Worm (Caenorhabditis elegans) whole organism, early embryonic: ENCODE measurements around the gene C17A2.7.

Source experiments
- B0310.2 ChIP-seq: sonication (generic microtip); optimal IDR thresholded peaks from 2 replicates; lab custom pipeline; 2016; ENCODE audit warnings: mild to moderate bottlenecking, missing genetic modification characterization, missing compliant biosample characterization
- F13C5.2 ChIP-seq: sonication (generic microtip); optimal IDR thresholded peaks from 2 replicates; lab custom pipeline; 2017; ENCODE audit warnings: mild to moderate bottlenecking, missing genetic modification characterization, inconsistent platforms, missing compliant biosample characterization
- ama-1 ChIP-seq: fragments of 150-350 bp; optimal IDR thresholded peaks from 2 replicates; lab custom pipeline; 2014
- ceh-36 ChIP-seq: sonication (generic microtip); optimal IDR thresholded peaks from 2 replicates; lab custom pipeline; 2016; ENCODE audit warnings: missing genetic modification characterization, inconsistent platforms, missing compliant biosample characterization
- ets-7 ChIP-seq: sonication (generic microtip); optimal IDR thresholded peaks from 2 replicates; lab custom pipeline; 2016; ENCODE audit warnings: missing genotype, missing genetic modification characterization, missing compliant biosample characterization
- flt-1 ChIP-seq: fragments of 200-800 bp; sonication (Bioruptor generic); IDR thresholded peaks from 2 replicates; pipeline ENCODE4 v1.3.6; 2022; ENCODE audit warnings: missing genetic modification characterization, missing compliant biosample characterization
- hmbx-1 ChIP-seq: sonication (generic microtip); optimal IDR thresholded peaks from 2 replicates; lab custom pipeline; 2016; ENCODE audit warnings: mild to moderate bottlenecking, missing genetic modification characterization, missing compliant biosample characterization
- hnd-1 ChIP-seq: sonication (generic microtip); optimal IDR thresholded peaks from 2 replicates; lab custom pipeline; 2016; ENCODE audit warnings: missing genetic modification characterization, missing compliant biosample characterization
- tbx-37 ChIP-seq: fragments of 200-800 bp; sonication (Bioruptor generic); conservative IDR thresholded peaks from 2 replicates; pipeline ENCODE4 v1.3.6; 2022; ENCODE audit warnings: missing genetic modification reagents, missing genetic modification characterization, missing compliant biosample characterization

DNA sequence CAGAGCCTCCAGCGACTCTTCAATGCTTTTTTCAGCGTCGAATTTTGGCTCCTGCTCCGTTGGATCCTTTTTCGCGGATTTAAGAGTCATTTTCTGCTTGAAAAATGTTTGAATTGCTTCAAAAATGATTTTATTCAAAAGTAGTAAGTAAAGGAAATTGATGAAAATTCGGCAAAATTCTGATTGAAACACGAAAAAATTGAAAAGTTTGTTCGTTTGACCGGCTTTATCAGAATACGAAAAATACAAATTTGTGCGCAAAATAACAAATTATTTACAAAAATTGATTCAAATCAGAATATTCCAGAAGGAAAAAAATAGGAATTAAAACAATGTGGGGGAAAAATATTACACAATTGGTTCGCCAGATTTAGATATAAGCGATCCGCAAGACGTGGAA lies 36.2 kb downstream of the C17A2.7 start, which contains the start of gene F54D10.4:
- TF ChIP-seq F13C5.2 (no peak), ceh-36 (tag; lab: Kevin White, UChicago) (no peak), ama-1 (lab: Kevin White, UChicago) (no peak), B0310.2 (tag; lab: Kevin White, UChicago) (no peak), tbx-37 (no peak), hnd-1 (tag; lab: Kevin White, UChicago) (no peak), ets-7 (tag; lab: Kevin White, UChicago) (no peak), hmbx-1 (tag; lab: Kevin White, UChicago) (no peak), flt-1 (no peak)
